Fruit fly (Drosophila melanogaster) whole organism, embryonic: Measurements from ENCODE around the gene kairos.

Experiments
- ATbp ChIP-seq: fragments of 200-800 bp; sonication (Bioruptor generic); optimal IDR thresholded peaks from 2 replicates; lab custom pipeline; 2017; ENCODE audit warnings: missing biosample characterization, mild to moderate bottlenecking, missing genetic modification characterization, missing genetic modification reagents
- CG10321 ChIP-seq: fragments of 200-800 bp; sonication (Bioruptor generic); IDR thresholded peaks from 2 replicates; pipeline ENCODE4 v1.3.6; 2022; ENCODE audit warnings: missing biosample characterization, missing genetic modification characterization
- CG11504 ChIP-seq: fragments of 200-800 bp; sonication (Bioruptor generic); optimal IDR thresholded peaks from 3 replicates; lab custom pipeline; 2019; ENCODE audit warnings: missing biosample characterization, mild to moderate bottlenecking, missing genetic modification characterization, moderate library complexity
- CG11696 ChIP-seq: fragments of 200-800 bp; sonication (Bioruptor generic); IDR thresholded peaks from 2 replicates; pipeline ENCODE4 v1.3.6; 2022; ENCODE audit warnings: missing biosample characterization, missing genetic modification characterization
- CG12219 ChIP-seq: fragments of 200-800 bp; sonication (Bioruptor generic); optimal IDR thresholded peaks from 3 replicates; lab custom pipeline; 2018; ENCODE audit warnings: missing biosample characterization, mild to moderate bottlenecking, missing genetic modification characterization
- CG12236 ChIP-seq: fragments of 200-800 bp; sonication (Bioruptor generic); optimal IDR thresholded peaks from 2 replicates; lab custom pipeline; 2016; ENCODE audit warnings: missing biosample characterization, missing genetic modification characterization
- CG14710 ChIP-seq: fragments of 200-800 bp; sonication (Bioruptor generic); optimal IDR thresholded peaks from 3 replicates; lab custom pipeline; 2019; ENCODE audit warnings: missing biosample characterization, mild to moderate bottlenecking, missing genetic modification characterization, moderate library complexity
- CG17361 ChIP-seq: fragments of 200-800 bp; sonication (Bioruptor generic); IDR thresholded peaks from 3 replicates; pipeline ENCODE4 v1.3.6; 2022; ENCODE audit warnings: missing biosample characterization, missing genetic modification characterization
- CG17385 ChIP-seq: fragments of 200-800 bp; sonication (Bioruptor generic); optimal IDR thresholded peaks from 3 replicates; lab custom pipeline; 2018; ENCODE audit warnings: missing biosample characterization, mild to moderate bottlenecking, missing genetic modification characterization
- CG2712 ChIP-seq: fragments of 200-800 bp; optimal IDR thresholded peaks from 3 replicates; lab custom pipeline; 2019; ENCODE audit warnings: missing biosample characterization, mild to moderate bottlenecking, missing genetic modification characterization, moderate library complexity
- CG2875 ChIP-seq: fragments of 200-800 bp; sonication (Bioruptor generic); optimal IDR thresholded peaks from 2 replicates; lab custom pipeline; 2017; ENCODE audit warnings: missing biosample characterization, mild to moderate bottlenecking, missing genetic modification characterization, missing genetic modification reagents
- CG30020 ChIP-seq: fragments of 200-800 bp; optimal IDR thresholded peaks from 2 replicates; lab custom pipeline; 2019; ENCODE audit warnings: missing biosample characterization, mild to moderate bottlenecking, missing genetic modification characterization, moderate library complexity
- CG30403 ChIP-seq: fragments of 200-800 bp; sonication (Bioruptor generic); optimal IDR thresholded peaks from 3 replicates; lab custom pipeline; 2016; ENCODE audit warnings: missing biosample characterization, missing genetic modification characterization
- CG30431 ChIP-seq: fragments of 200-800 bp; sonication (Bioruptor generic); optimal IDR thresholded peaks from 2 replicates; lab custom pipeline; 2017; ENCODE audit warnings: missing biosample characterization, missing genetic modification characterization
- CG33557 ChIP-seq: fragments of 200-800 bp; sonication (Bioruptor generic); optimal IDR thresholded peaks from 2 replicates; lab custom pipeline; 2019; ENCODE audit warnings: missing biosample characterization, mild to moderate bottlenecking, missing genetic modification characterization, moderate library complexity
- CG3838 ChIP-seq: fragments of 200-800 bp; sonication (Bioruptor generic); optimal IDR thresholded peaks from 3 replicates; lab custom pipeline; 2016; ENCODE audit warnings: missing biosample characterization, missing genetic modification characterization
- CG4424 ChIP-seq: fragments of 200-800 bp; sonication (Bioruptor generic); optimal IDR thresholded peaks from 3 replicates; lab custom pipeline; 2016; ENCODE audit warnings: missing biosample characterization, missing genetic modification characterization
- CG4820 ChIP-seq: fragments of 200-800 bp; sonication (Bioruptor generic); optimal IDR thresholded peaks from 3 replicates; lab custom pipeline; 2016; ENCODE audit warnings: missing biosample characterization, missing genetic modification characterization
- CG6813 ChIP-seq: fragments of 200-800 bp; sonication (Bioruptor generic); optimal IDR thresholded peaks from 2 replicates; lab custom pipeline; 2017; ENCODE audit warnings: missing biosample characterization, missing genetic modification characterization, mild to moderate bottlenecking, moderate library complexity, missing genetic modification reagents
- CG7556 ChIP-seq: fragments of 200-800 bp; sonication (Bioruptor generic); optimal IDR thresholded peaks from 2 replicates; lab custom pipeline; 2017; ENCODE audit warnings: missing biosample characterization, mild to moderate bottlenecking, missing genetic modification characterization
- CG8359 ChIP-seq: fragments of 200-800 bp; sonication (Bioruptor generic); optimal IDR thresholded peaks from 2 replicates; lab custom pipeline; 2017; ENCODE audit warnings: missing biosample characterization, mild to moderate bottlenecking, missing genetic modification characterization, borderline replicate concordance
- CG8924 ChIP-seq: fragments of 200-800 bp; optimal IDR thresholded peaks from 3 replicates; lab custom pipeline; 2019; ENCODE audit warnings: missing biosample characterization, mild to moderate bottlenecking, missing genetic modification characterization, moderate library complexity
- CG9817 ChIP-seq: fragments of 200-800 bp; sonication (Bioruptor generic); optimal IDR thresholded peaks from 2 replicates; lab custom pipeline; 2018; ENCODE audit warnings: missing biosample characterization, mild to moderate bottlenecking, missing genetic modification characterization, moderate library complexity
- CG9876 ChIP-seq: fragments of 200-800 bp; sonication (Bioruptor generic); optimal IDR thresholded peaks from 2 replicates; lab custom pipeline; 2016; ENCODE audit warnings: missing biosample characterization, missing genetic modification characterization
- D ChIP-seq, 2 experiments: fragments of 200-800 bp in 1 of 2; fragments of >200 bp in 1 of 2; sonication (Bioruptor generic) in 1 of 2; optimal IDR thresholded peaks; 2 replicates in 1 of 2; 3 replicates in 1 of 2; lab custom pipeline; 2017; ENCODE audit warnings: mild to moderate bottlenecking in 1 of 2, missing biosample characterization in 1 of 2, missing genetic modification characterization in 1 of 2, missing genetic modification reagents in 1 of 2
- Deaf1 ChIP-seq: fragments of 200-800 bp; optimal IDR thresholded peaks from 3 replicates; lab custom pipeline; 2019; ENCODE audit warnings: missing biosample characterization, mild to moderate bottlenecking, missing genetic modification characterization, moderate library complexity
- Dll ChIP-seq: fragments of 200-800 bp; sonication (Bioruptor generic); IDR thresholded peaks from 4 replicates; pipeline ENCODE4 v1.3.6; 2022; ENCODE audit warnings: missing biosample characterization, missing genetic modification characterization; ENCODE audit not compliant: partially characterized antibody
- HLH3B ChIP-seq: fragments of 200-800 bp; sonication (Bioruptor generic); IDR thresholded peaks from 2 replicates; pipeline ENCODE4 v1.3.6; 2022; ENCODE audit warnings: missing biosample characterization, missing genetic modification characterization
- Hey ChIP-seq: fragments of 200-800 bp; sonication (Bioruptor generic); optimal IDR thresholded peaks from 3 replicates; lab custom pipeline; 2018; ENCODE audit warnings: missing biosample characterization, mild to moderate bottlenecking, missing genetic modification characterization
- Optix ChIP-seq: fragments of 200-800 bp; sonication (Bioruptor generic); IDR thresholded peaks from 3 replicates; pipeline ENCODE4 v1.3.6; 2022; ENCODE audit warnings: missing biosample characterization, missing genetic modification characterization
- Ravus ChIP-seq: fragments of 200-800 bp; sonication (Bioruptor generic); IDR thresholded peaks from 2 replicates; pipeline ENCODE4 v1.3.6; 2022; ENCODE audit warnings: missing biosample characterization, missing genetic modification characterization
- Side ChIP-seq: fragments of 200-800 bp; sonication (Bioruptor generic); optimal IDR thresholded peaks from 2 replicates; lab custom pipeline; 2016; ENCODE audit warnings: missing biosample characterization, missing genetic modification characterization
- chm ChIP-seq: fragments of 200-800 bp; sonication (Bioruptor generic); IDR thresholded peaks from 2 replicates; pipeline ENCODE4 v1.3.6; 2022; ENCODE audit warnings: missing biosample characterization, missing genetic modification characterization
- da ChIP-seq: fragments of 200-800 bp; sonication (Bioruptor generic); optimal IDR thresholded peaks from 2 replicates; lab custom pipeline; 2016; ENCODE audit warnings: missing biosample characterization, missing genetic modification characterization
- eve ChIP-seq, 2 experiments: fragments of >200 bp; optimal IDR thresholded peaks; 2 replicates each; lab custom pipeline; 2017; ENCODE audit warnings: missing biosample characterization in 2 of 2, missing genetic modification characterization in 2 of 2
- gem ChIP-seq: fragments of 200-800 bp; sonication (Bioruptor generic); optimal IDR thresholded peaks from 2 replicates; lab custom pipeline; 2019; ENCODE audit warnings: missing biosample characterization, mild to moderate bottlenecking, missing genetic modification characterization, moderate library complexity
- gfzf ChIP-seq: fragments of 200-800 bp; sonication (Bioruptor generic); optimal IDR thresholded peaks from 2 replicates; lab custom pipeline; 2016; ENCODE audit warnings: missing biosample characterization, mild to moderate bottlenecking, missing genetic modification characterization, moderate library complexity
- gsb ChIP-seq: fragments of 200-800 bp; sonication (Bioruptor generic); IDR thresholded peaks from 2 replicates; pipeline ENCODE4 v1.3.6; 2022; ENCODE audit warnings: missing biosample characterization, missing genetic modification characterization
- ham ChIP-seq: fragments of 200-800 bp; sonication (Bioruptor generic); IDR thresholded peaks from 2 replicates; pipeline ENCODE4 v1.3.6; 2022; ENCODE audit warnings: missing biosample characterization, missing genetic modification characterization
- pros ChIP-seq: fragments of 200-800 bp; sonication (Bioruptor generic); optimal IDR thresholded peaks from 3 replicates; lab custom pipeline; 2019; ENCODE audit warnings: missing biosample characterization, mild to moderate bottlenecking, missing genetic modification characterization, moderate library complexity
- psq ChIP-seq: fragments of 200-800 bp; sonication (Bioruptor generic); optimal IDR thresholded peaks from 2 replicates; lab custom pipeline; 2017; ENCODE audit warnings: missing biosample characterization, missing genetic modification characterization
- rib ChIP-seq: fragments of 200-800 bp; sonication (Bioruptor generic); IDR thresholded peaks from 2 replicates; pipeline ENCODE4 v1.3.6; 2022; ENCODE audit warnings: missing biosample characterization, missing genetic modification characterization
- scrt ChIP-seq: fragments of 200-800 bp; sonication (Bioruptor generic); optimal IDR thresholded peaks from 2 replicates; lab custom pipeline; 2018; ENCODE audit warnings: missing biosample characterization, mild to moderate bottlenecking, missing genetic modification characterization, moderate library complexity
- slou ChIP-seq: fragments of 200-800 bp; sonication (Bioruptor generic); optimal IDR thresholded peaks from 3 replicates; lab custom pipeline; 2016; ENCODE audit warnings: missing biosample characterization, missing genetic modification characterization
- so ChIP-seq: fragments of 200-800 bp; sonication (Bioruptor generic); IDR thresholded peaks from 3 replicates; pipeline ENCODE4 v1.3.6; 2022; ENCODE audit warnings: missing biosample characterization, missing genetic modification characterization
- sr ChIP-seq: fragments of 200-800 bp; sonication (Bioruptor generic); IDR thresholded peaks from 3 replicates; pipeline ENCODE4 v1.3.6; 2022; ENCODE audit warnings: missing biosample characterization, missing genetic modification characterization
- ssp ChIP-seq: fragments of 200-800 bp; sonication (Bioruptor generic); IDR thresholded peaks from 2 replicates; pipeline ENCODE4 v1.3.6; 2022; ENCODE audit warnings: missing biosample characterization, missing genetic modification characterization
- tna ChIP-seq: fragments of 200-800 bp; sonication (Bioruptor generic); IDR thresholded peaks from 2 replicates; pipeline ENCODE4 v1.3.6; 2022; ENCODE audit warnings: missing biosample characterization, missing genetic modification characterization; ENCODE audit not compliant: partially characterized antibody

Gene kairos

dm6 chrX:18367806-18368643 is 12.0 kb upstream of the kairos start (continued):
- TF ChIP-seq slou (no peak), scrt (GFP tag; lab: Kevin White, UChicago) (peak; percentile 66), Ravus (peak; percentile 55), ATbp (GFP tag; lab: Kevin White, UChicago) (peak; percentile 75), D (optimal IDR thresholded peaks at IDR 0.05; lab: Kevin White, UChicago) (no peak), D (GFP tag; optimal IDR thresholded peaks at IDR 0.05; lab: Kevin White, UChicago) (peak; percentile 46), CG7556 (GFP tag; lab: Kevin White, UChicago) (peak; percentile 71), gsb (GFP tag; lab: Robert Waterston, UW) (peak; percentile 44; the same call in 1 of the 2 replicates), CG2712 (peak; percentile 52), eve (GFP tag; optimal IDR thresholded peaks at IDR 0.05; lab: Kevin White, UChicago) (no peak), gfzf (no peak), Deaf1 (peak; percentile 45), CG33557 (no peak), HLH3B (GFP tag; lab: Robert Waterston, UW) (peak; percentile 75), CG10321 (peak; percentile 63), CG30020 (no peak), so (GFP tag; lab: Robert Waterston, UW) (peak; percentile 62), CG4424 (GFP tag; lab: Kevin White, UChicago) (no peak), ssp (peak; percentile 56; the same call in 1 of the 2 replicates), gem (tag; lab: Kevin White, UChicago) (peak; percentile 58), chm (GFP tag; lab: Robert Waterston, UW) (peak; percentile 75; the same call in 1 of the 2 replicates), CG30403 (peak; percentile 63), CG4820 (GFP tag; lab: Kevin White, UChicago) (peak; percentile 53), pros (GFP tag; lab: Kevin White, UChicago) (no peak), CG12219 (GFP tag; lab: Kevin White, UChicago) (peak; percentile 71), CG14710 (peak; percentile 5), CG8924 (tag; lab: Kevin White, UChicago) (peak; percentile 53), sr (GFP tag; lab: Robert Waterston, UW) (no peak), Optix (peak; percentile 73; the same call in 2 of the 3 replicates), CG8359 (GFP tag; lab: Kevin White, UChicago) (peak; percentile 17), CG9817 (tag; lab: Kevin White, UChicago) (peak; percentile 67), CG11696 (GFP tag; lab: Robert Waterston, UW) (no peak), ham (GFP tag; lab: Robert Waterston, UW) (no peak), tna (no peak), CG17361 (GFP tag; lab: Robert Waterston, UW) (peak; percentile 41; the same call in 1 of the 3 replicates), CG9876 (GFP tag; lab: Kevin White, UChicago) (peak; percentile 48), CG6813 (GFP tag; lab: Kevin White, UChicago) (peak; percentile 67), CG17385 (GFP tag; lab: Kevin White, UChicago) (peak; percentile 62), CG3838 (GFP tag; lab: Kevin White, UChicago) (no peak), CG11504 (tag; lab: Kevin White, UChicago) (peak; percentile 60), Side (peak; percentile 72), CG12236 (GFP tag; lab: Kevin White, UChicago) (peak; percentile 25), CG2875 (peak; percentile 44), CG30431 (peak; percentile 40), da (no peak), rib (GFP tag; lab: Robert Waterston, UW) (peak; percentile 80), Hey (tag; lab: Kevin White, UChicago) (peak; percentile 86), Dll (GFP tag; lab: Robert Waterston, UW) (no peak), psq (GFP tag; lab: Kevin White, UChicago) (no peak)
